Worm (Caenorhabditis elegans) whole organism, L4/young adult: Measurements from ENCODE around the gene F02D8.9.

Source experiments
- W03F9.2 ChIP-seq: fragments of 150-350 bp; optimal IDR thresholded peaks from 2 replicates; lab custom pipeline; 2014; ENCODE audit warnings: missing biosample characterization, missing genetic modification characterization
- him-1 ChIP-seq: sonication (generic microtip); optimal IDR thresholded peaks from 2 replicates; lab custom pipeline; 2016; ENCODE audit warnings: missing genotype, missing genetic modification reagents, missing genetic modification characterization, missing compliant biosample characterization

ce11 chrV:14943774-14944173 lies 11.8 kb downstream of the F02D8.9 start:
- no peak for TF ChIP-seq W03F9.2 (tag; lab: Kevin White, UChicago)
- no peak for TF ChIP-seq him-1 (tag; lab: Kevin White, UChicago)
